Fruit fly (Drosophila melanogaster) whole organism, embryonic: ENCODE data around the gene CG44094.

Experiments used
- Bgb ChIP-seq: fragments of 200-800 bp; sonication (Bioruptor generic); IDR thresholded peaks from 2 replicates; pipeline ENCODE4 v1.3.6; 2022; ENCODE audit warnings: missing biosample characterization, missing genetic modification characterization; ENCODE audit not compliant: partially characterized antibody
- CG11085 ChIP-seq: fragments of 200-800 bp; sonication (Bioruptor generic); IDR thresholded peaks from 2 replicates; pipeline ENCODE4 v1.3.6; 2022; ENCODE audit warnings: missing biosample characterization, missing genetic modification characterization
- CG1233 ChIP-seq: fragments of 200-800 bp; sonication (Bioruptor generic); optimal IDR thresholded peaks from 4 replicates; lab custom pipeline; 2018; ENCODE audit warnings: missing biosample characterization, mild to moderate bottlenecking, missing genetic modification characterization
- CG14441 ChIP-seq: fragments of 200-800 bp; sonication (Bioruptor generic); IDR thresholded peaks from 2 replicates; pipeline ENCODE4 v1.3.6; 2022; ENCODE audit warnings: missing biosample characterization, missing genetic modification characterization
- CG17359 ChIP-seq: fragments of 200-800 bp; sonication (Bioruptor generic); optimal IDR thresholded peaks from 3 replicates; lab custom pipeline; 2018; ENCODE audit warnings: missing biosample characterization, mild to moderate bottlenecking, missing genetic modification characterization, moderate library complexity
- CG18764 ChIP-seq: fragments of 200-800 bp; sonication (Bioruptor generic); optimal IDR thresholded peaks from 3 replicates; lab custom pipeline; 2016; ENCODE audit warnings: missing biosample characterization, missing genetic modification characterization
- CG2116 ChIP-seq: fragments of 200-800 bp; sonication (Bioruptor generic); optimal IDR thresholded peaks from 3 replicates; lab custom pipeline; 2018; ENCODE audit warnings: missing biosample characterization, mild to moderate bottlenecking, missing genetic modification characterization
- CG2199 ChIP-seq: fragments of 200-800 bp; sonication (Bioruptor generic); IDR thresholded peaks from 3 replicates; pipeline ENCODE4 v1.3.6; 2022; ENCODE audit warnings: missing biosample characterization, missing genetic modification characterization
- CG42726 ChIP-seq: fragments of 200-800 bp; sonication (Bioruptor generic); IDR thresholded peaks from 2 replicates; pipeline ENCODE4 v1.3.6; 2022; ENCODE audit warnings: missing biosample characterization, missing genetic modification characterization; ENCODE audit not compliant: partially characterized antibody
- CG4328 ChIP-seq: fragments of 200-800 bp; sonication (Bioruptor generic); optimal IDR thresholded peaks from 3 replicates; lab custom pipeline; 2017; ENCODE audit warnings: missing biosample characterization, missing genetic modification reagents, missing genetic modification characterization
- CG5180 ChIP-seq: fragments of 200-800 bp; sonication (Bioruptor generic); optimal IDR thresholded peaks from 3 replicates; lab custom pipeline; 2017; ENCODE audit warnings: missing biosample characterization, missing genetic modification characterization, mild to moderate bottlenecking, moderate library complexity, missing genetic modification reagents
- CG6683 ChIP-seq: fragments of 200-800 bp; sonication (Bioruptor generic); optimal IDR thresholded peaks from 2 replicates; lab custom pipeline; 2017; ENCODE audit warnings: missing biosample characterization, mild to moderate bottlenecking, missing genetic modification characterization, missing genetic modification reagents
- CG7357 ChIP-seq: fragments of 200-800 bp; sonication (Bioruptor generic); IDR thresholded peaks from 3 replicates; pipeline ENCODE4 v1.3.6; 2022; ENCODE audit warnings: missing biosample characterization, missing genetic modification characterization
- CG7556 ChIP-seq: fragments of 200-800 bp; sonication (Bioruptor generic); optimal IDR thresholded peaks from 2 replicates; lab custom pipeline; 2017; ENCODE audit warnings: missing biosample characterization, mild to moderate bottlenecking, missing genetic modification characterization
- CG9215 ChIP-seq: fragments of 200-800 bp; sonication (Bioruptor generic); IDR thresholded peaks from 2 replicates; pipeline ENCODE4 v1.3.6; 2022; ENCODE audit warnings: missing biosample characterization, missing genetic modification characterization
- HmgZ ChIP-seq: fragments of 200-800 bp; sonication (Bioruptor generic); optimal IDR thresholded peaks from 2 replicates; lab custom pipeline; 2018; ENCODE audit warnings: missing biosample characterization, mild to moderate bottlenecking, missing genetic modification characterization
- Hr51 ChIP-seq, 2 experiments: fragments of 200-800 bp; sonication (Bioruptor generic); optimal IDR thresholded peaks; 2 replicates in 1 of 2; 3 replicates in 1 of 2; lab custom pipeline; 2016 to 2018; ENCODE audit warnings: missing biosample characterization in 2 of 2, missing genetic modification characterization in 2 of 2, mild to moderate bottlenecking in 1 of 2, moderate library complexity in 1 of 2
- Hr78 ChIP-seq, 2 experiments: fragments of 200-800 bp in 1 of 2; fragments of >200 bp in 1 of 2; sonication (Bioruptor generic) in 1 of 2; optimal IDR thresholded peaks; 2 replicates each; lab custom pipeline; 2017 to 2019; ENCODE audit warnings: missing biosample characterization in 2 of 2, missing genetic modification characterization in 2 of 2, mild to moderate bottlenecking in 1 of 2, moderate library complexity in 1 of 2
- Lhr ChIP-seq: fragments of 200-800 bp; sonication (Bioruptor generic); optimal IDR thresholded peaks from 3 replicates; lab custom pipeline; 2017; ENCODE audit warnings: mild to moderate bottlenecking, missing biosample characterization, missing genetic modification reagents, missing genetic modification characterization
- MBD-R2 ChIP-seq: fragments of 200-800 bp; sonication (Bioruptor generic); IDR thresholded peaks from 2 replicates; pipeline ENCODE4 v1.3.6; 2022; ENCODE audit warnings: missing biosample characterization, missing genetic modification characterization
- Neu2 ChIP-seq: fragments of 200-800 bp; sonication (Bioruptor generic); optimal IDR thresholded peaks from 3 replicates; lab custom pipeline; 2016; ENCODE audit warnings: missing biosample characterization, missing genetic modification characterization, borderline replicate concordance
- Optix ChIP-seq: fragments of 200-800 bp; sonication (Bioruptor generic); IDR thresholded peaks from 3 replicates; pipeline ENCODE4 v1.3.6; 2022; ENCODE audit warnings: missing biosample characterization, missing genetic modification characterization
- Scr ChIP-seq: fragments of 200-800 bp; sonication (Bioruptor generic); IDR thresholded peaks from 2 replicates; pipeline ENCODE4 v1.3.6; 2022; ENCODE audit warnings: missing biosample characterization, missing genetic modification characterization; ENCODE audit not compliant: partially characterized antibody
- Side ChIP-seq: fragments of 200-800 bp; sonication (Bioruptor generic); optimal IDR thresholded peaks from 2 replicates; lab custom pipeline; 2016; ENCODE audit warnings: missing biosample characterization, missing genetic modification characterization
- TFAM ChIP-seq: fragments of 200-800 bp; sonication (Bioruptor generic); optimal IDR thresholded peaks from 2 replicates; lab custom pipeline; 2017; ENCODE audit warnings: missing biosample characterization, missing genetic modification characterization, inconsistent platforms
- Taf1 ChIP-seq: fragments of 200-800 bp; sonication (Bioruptor generic); IDR thresholded peaks from 2 replicates; pipeline ENCODE4 v1.3.6; 2022; ENCODE audit warnings: missing biosample characterization, missing genetic modification characterization
- Vsx1 ChIP-seq: fragments of 200-800 bp; sonication (Bioruptor generic); optimal IDR thresholded peaks from 2 replicates; lab custom pipeline; 2017; ENCODE audit warnings: missing biosample characterization, mild to moderate bottlenecking, missing genetic modification characterization, missing genetic modification reagents
- amos ChIP-seq: fragments of 200-800 bp; sonication (Bioruptor generic); IDR thresholded peaks from 2 replicates; pipeline ENCODE4 v1.3.6; 2022; ENCODE audit warnings: missing biosample characterization, missing genetic modification characterization; ENCODE audit not compliant: partially characterized antibody
- aop ChIP-seq: fragments of 200-800 bp; sonication (Bioruptor generic); IDR thresholded peaks from 2 replicates; pipeline ENCODE4 v1.3.6; 2022; ENCODE audit warnings: missing biosample characterization, missing genetic modification characterization
- bbx ChIP-seq: fragments of 200-800 bp; sonication (Bioruptor generic); IDR thresholded peaks from 2 replicates; pipeline ENCODE4 v1.3.6; 2022; ENCODE audit warnings: missing biosample characterization, missing genetic modification characterization; ENCODE audit not compliant: partially characterized antibody
- bsh ChIP-seq, 2 experiments: fragments of 200-800 bp; sonication (Bioruptor generic); optimal IDR thresholded peaks; 2 replicates each; lab custom pipeline; 2017 to 2018; ENCODE audit warnings: mild to moderate bottlenecking in 2 of 2, missing biosample characterization in 2 of 2, missing genetic modification characterization in 2 of 2, moderate library complexity in 1 of 2
- btn ChIP-seq: fragments of 200-800 bp; sonication (Bioruptor generic); optimal IDR thresholded peaks from 2 replicates; lab custom pipeline; 2016; ENCODE audit warnings: missing biosample characterization, missing genetic modification characterization
- dmrt99B ChIP-seq: fragments of 200-800 bp; sonication (Bioruptor generic); optimal IDR thresholded peaks from 2 replicates; lab custom pipeline; 2018; ENCODE audit warnings: missing biosample characterization, mild to moderate bottlenecking, missing genetic modification characterization, moderate library complexity
- dpn ChIP-seq, 2 experiments: fragments of 200-800 bp; sonication (Bioruptor generic); optimal IDR thresholded peaks; 3 replicates each; lab custom pipeline; 2016; ENCODE audit warnings: missing biosample characterization in 2 of 2, missing genetic modification characterization in 2 of 2
- ems ChIP-seq: fragments of 200-800 bp; sonication (Bioruptor generic); optimal IDR thresholded peaks from 3 replicates; lab custom pipeline; 2016; ENCODE audit warnings: missing biosample characterization, missing genetic modification characterization
- fd102C ChIP-seq: fragments of 200-800 bp; sonication (Bioruptor generic); optimal IDR thresholded peaks from 2 replicates; lab custom pipeline; 2018; ENCODE audit warnings: missing biosample characterization, mild to moderate bottlenecking, missing genetic modification characterization, moderate library complexity
- fru ChIP-seq: fragments of >200 bp; optimal IDR thresholded peaks from 2 replicates; lab custom pipeline; 2017
- jing ChIP-seq: fragments of 200-800 bp; sonication (Bioruptor generic); optimal IDR thresholded peaks from 2 replicates; lab custom pipeline; 2018; ENCODE audit warnings: missing biosample characterization, mild to moderate bottlenecking, missing genetic modification characterization
- onecut ChIP-seq: fragments of 200-800 bp; sonication (Bioruptor generic); IDR thresholded peaks from 2 replicates; pipeline ENCODE4 v1.3.6; 2022; ENCODE audit warnings: missing biosample characterization, missing genetic modification characterization
- otp ChIP-seq: fragments of 200-800 bp; sonication (Bioruptor generic); IDR thresholded peaks from 3 replicates; pipeline ENCODE4, ENCODE4 v1.3.6; 2022; ENCODE audit warnings: missing biosample characterization, missing genetic modification characterization
- prd ChIP-seq, 3 experiments: fragments of >200 bp in 2 of 3; fragments of 200-800 bp in 1 of 3; sonication (Bioruptor generic) in 1 of 3; optimal IDR thresholded peaks in 2 of 3; IDR thresholded peaks in 1 of 3; 2 replicates in 2 of 3; 3 replicates in 1 of 3; pipeline versions ENCODE4 v1.3.6 to Lab custom; 2017 to 2022; ENCODE audit warnings: missing biosample characterization in 1 of 3, missing genetic modification characterization in 1 of 3
- sd ChIP-seq: fragments of 200-800 bp; sonication (Bioruptor generic); optimal IDR thresholded peaks from 3 replicates; lab custom pipeline; 2018; ENCODE audit warnings: missing biosample characterization, mild to moderate bottlenecking, missing genetic modification characterization, moderate library complexity
- sr ChIP-seq: fragments of 200-800 bp; sonication (Bioruptor generic); IDR thresholded peaks from 3 replicates; pipeline ENCODE4 v1.3.6; 2022; ENCODE audit warnings: missing biosample characterization, missing genetic modification characterization
- tna ChIP-seq: fragments of 200-800 bp; sonication (Bioruptor generic); IDR thresholded peaks from 2 replicates; pipeline ENCODE4 v1.3.6; 2022; ENCODE audit warnings: missing biosample characterization, missing genetic modification characterization; ENCODE audit not compliant: partially characterized antibody
- tup ChIP-seq: fragments of 200-800 bp; sonication (Bioruptor generic); optimal IDR thresholded peaks from 2 replicates; lab custom pipeline; 2016; ENCODE audit warnings: missing biosample characterization, mild to moderate bottlenecking, missing genetic modification characterization, moderate library complexity
- wor ChIP-seq: fragments of 200-800 bp; sonication (Bioruptor generic); IDR thresholded peaks from 2 replicates; pipeline ENCODE4 v1.3.6; 2022; ENCODE audit warnings: missing biosample characterization, missing genetic modification characterization

CG44094 gene

DNA sequence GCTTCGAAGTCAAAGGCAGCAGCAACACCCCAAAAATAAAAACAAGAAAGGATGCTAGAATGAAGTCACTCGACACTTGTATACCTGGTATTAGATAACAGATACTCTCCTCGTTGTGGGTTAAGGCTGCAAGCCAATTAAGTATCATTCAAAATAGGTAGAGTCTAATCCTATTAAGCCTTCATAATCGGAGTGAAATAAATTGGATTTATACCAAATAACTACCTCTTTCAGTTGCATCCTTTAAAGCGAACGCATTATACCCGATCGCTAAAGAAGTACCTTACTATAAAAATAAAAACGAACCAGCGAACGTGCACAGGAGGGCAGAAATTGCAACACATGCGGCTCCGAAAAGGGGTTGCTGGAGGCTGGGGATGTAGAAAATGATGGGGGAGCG is 46.2 kb upstream of the CG44094 start:
- TF ChIP-seq CG7556 (GFP tag; lab: Kevin White, UChicago) (no peak), CG11085 (GFP tag; lab: Robert Waterston, UW) (no peak), Scr (GFP tag; lab: Robert Waterston, UW) (no peak), CG4328 (no peak), MBD-R2 (GFP tag; lab: Robert Waterston, UW) (no peak), prd (optimal IDR thresholded peaks at IDR 0.05; lab: Kevin White, UChicago) (no peak), prd (GFP tag; IDR thresholded peaks at IDR 0.05; lab: Robert Waterston, UW) (no peak), Lhr (GFP tag; lab: Kevin White, UChicago) (no peak), CG1233 (no peak), bsh (GFP tag; optimal IDR thresholded peaks at IDR 0.05; lab: Kevin White, UChicago) (peak in 1 of 2 experiments; percentile 5)

DNA sequence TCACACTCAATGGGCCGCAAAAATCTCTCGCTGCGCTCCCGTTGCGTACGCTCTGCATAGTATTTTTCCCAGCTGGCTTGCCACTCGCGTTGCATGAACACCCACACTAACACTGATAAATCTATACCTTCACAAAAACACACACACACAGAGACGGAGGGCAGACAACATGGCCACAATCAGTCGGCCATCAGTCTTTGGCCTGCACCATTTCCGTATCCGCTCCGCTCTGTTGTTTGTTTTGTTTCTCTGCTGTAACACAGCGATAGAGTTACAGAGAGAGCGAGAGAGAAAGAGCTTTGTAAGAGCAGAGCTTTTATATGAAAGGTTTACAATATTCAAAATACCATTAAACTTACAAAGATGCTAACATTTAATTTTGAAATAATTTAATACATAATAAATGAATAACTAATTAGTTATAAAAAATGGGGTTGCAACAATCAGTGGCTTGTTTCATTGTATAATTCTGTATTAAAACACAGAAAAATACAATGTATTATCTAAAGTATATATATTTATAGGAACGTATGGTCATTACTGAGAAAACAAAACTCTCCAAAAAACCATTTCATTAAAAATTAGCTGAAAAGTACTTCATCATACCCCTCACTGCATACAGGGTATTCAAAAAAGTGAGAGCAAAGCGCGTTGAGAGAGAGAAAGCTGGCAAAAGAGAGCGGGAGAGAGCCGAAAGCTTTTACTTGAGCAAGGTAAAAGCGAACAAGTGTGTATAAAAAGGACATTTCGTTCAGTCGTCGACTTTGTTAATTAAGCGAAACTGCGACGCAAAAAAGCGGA is 32.7 kb upstream of the CG44094 start, which contains the start of gene CG14853:
TSS of gene CG14853 (plus strand) at position 751 of the 801 bp plus-strand sequence.
- TF ChIP-seq aop (GFP tag; lab: Robert Waterston, UW): peak; percentile 49; the same call in 1 of the 2 replicates
- TF ChIP-seq jing (GFP tag; lab: Kevin White, UChicago): peak; percentile 55
- peak; percentile 62 for TF ChIP-seq btn (GFP tag; lab: Kevin White, UChicago)
- no peak for TF ChIP-seq fd102C
- TF ChIP-seq HmgZ (tag; lab: Kevin White, UChicago): peak; percentile 71
- no peak for TF ChIP-seq fru
- TF ChIP-seq CG18764 (GFP tag; lab: Kevin White, UChicago): peak; percentile 2
- peak; percentile 29 for TF ChIP-seq ems (GFP tag; lab: Kevin White, UChicago)
- TF ChIP-seq CG42726 (GFP tag; lab: Robert Waterston, UW): no peak
- TF ChIP-seq CG17359 (tag; lab: Kevin White, UChicago): peak; percentile 84
- TF ChIP-seq wor (GFP tag; lab: Robert Waterston, UW): peak; percentile 81
- no peak for TF ChIP-seq tup (GFP tag; lab: Kevin White, UChicago)
- TF ChIP-seq dpn (GFP tag; optimal IDR thresholded peaks at IDR 0.05; lab: Kevin White, UChicago): peak in 1 of 2 experiments; percentile 84
- no peak for TF ChIP-seq Bgb (GFP tag; lab: Robert Waterston, UW)
- TF ChIP-seq Hr51 (GFP tag; optimal IDR thresholded peaks at IDR 0.05; lab: Kevin White, UChicago): peak in 1 of 2 experiments; percentile 96
- no peak for TF ChIP-seq Neu2 (GFP tag; lab: Kevin White, UChicago)
- TF ChIP-seq tna (GFP tag; lab: Robert Waterston, UW): no peak
- no peak for TF ChIP-seq amos
- TF ChIP-seq Optix (GFP tag; lab: Robert Waterston, UW): no peak
- no peak for TF ChIP-seq Side (GFP tag; lab: Kevin White, UChicago)
- peak; percentile 55 for TF ChIP-seq Vsx1 (GFP tag; lab: Kevin White, UChicago)
- TF ChIP-seq CG5180 (GFP tag; lab: Kevin White, UChicago): peak; percentile 58
- peak; percentile 75 for TF ChIP-seq CG14441
- TF ChIP-seq CG2199 (GFP tag; lab: Robert Waterston, UW): no peak
- TF ChIP-seq CG6683 (GFP tag; lab: Kevin White, UChicago): peak; percentile 29
- TF ChIP-seq onecut (GFP tag; lab: Robert Waterston, UW): peak; percentile 58
- no peak for TF ChIP-seq TFAM
- no peak for TF ChIP-seq Taf1 (GFP tag; lab: Robert Waterston, UW)
- peak; percentile 47 for TF ChIP-seq CG9215 (GFP tag; lab: Robert Waterston, UW)
- peak; percentile 90 for TF ChIP-seq dmrt99B
- TF ChIP-seq bbx: no peak
- TF ChIP-seq otp (GFP tag; lab: Robert Waterston, UW): peak; percentile 40
- TF ChIP-seq sr (GFP tag; lab: Robert Waterston, UW): peak; percentile 60; the same call in 2 of the 3 replicates
- no peak for TF ChIP-seq CG7357
- peak; percentile 53 for TF ChIP-seq CG2116 (GFP tag; lab: Kevin White, UChicago)
- no peak for TF ChIP-seq sd (tag; lab: Kevin White, UChicago)
- no peak for TF ChIP-seq Hr78 (GFP tag; optimal IDR thresholded peaks at IDR 0.05; lab: Kevin White, UChicago)
